Worm (Caenorhabditis elegans) whole organism, L4 larva: ENCODE data around the gene cyp-43A1.

Experiments used
- D1046.2 ChIP-seq: fragments of 200-800 bp; sonication (Bioruptor generic); IDR thresholded peaks from 2 replicates; pipeline ENCODE4 v1.3.6; 2022; ENCODE audit warnings: missing genetic modification characterization, missing compliant biosample characterization
- F10B5.3 ChIP-seq: sonication (generic microtip); optimal IDR thresholded peaks from 2 replicates; lab custom pipeline; 2016; ENCODE audit warnings: mild to moderate bottlenecking, missing genetic modification characterization, missing compliant biosample characterization
- F26F4.8 ChIP-seq: fragments of 200-800 bp; sonication (Bioruptor generic); conservative IDR thresholded peaks from 2 replicates; pipeline ENCODE4 v1.3.6; 2022; ENCODE audit warnings: missing genetic modification characterization, missing compliant biosample characterization
- F37D6.2 ChIP-seq: sonication (generic microtip); optimal IDR thresholded peaks from 2 replicates; lab custom pipeline; 2016; ENCODE audit warnings: mild to moderate bottlenecking, missing genetic modification characterization, missing compliant biosample characterization
- T20F7.1 ChIP-seq: fragments of 200-800 bp; sonication (Bioruptor generic); optimal IDR thresholded peaks from 2 replicates; lab custom pipeline; 2018; ENCODE audit warnings: mild to moderate bottlenecking, missing genetic modification characterization, missing compliant biosample characterization
- Y105C5A.15 ChIP-seq: fragments of 200-800 bp; sonication (Bioruptor generic); IDR thresholded peaks from 2 replicates; pipeline ENCODE4 v1.3.6; 2022; ENCODE audit warnings: missing genetic modification characterization, missing compliant biosample characterization
- ZK337.2 ChIP-seq: fragments of 200-800 bp; sonication (Bioruptor generic); IDR thresholded peaks from 2 replicates; pipeline ENCODE4 v1.3.6; 2022; ENCODE audit warnings: missing genetic modification reagents, missing genetic modification characterization, missing compliant biosample characterization
- aha-1 ChIP-seq: fragments of 150-350 bp; peaks from one replicate; lab custom pipeline; 2014; ENCODE audit warnings: missing biosample characterization, missing genetic modification characterization
- aly-2 ChIP-seq: sonication (generic microtip); optimal IDR thresholded peaks from 2 replicates; lab custom pipeline; 2018; ENCODE audit warnings: missing biosample characterization, missing genetic modification characterization
- attf-4 ChIP-seq: sonication (generic microtip); optimal IDR thresholded peaks from 3 replicates; lab custom pipeline; 2017; ENCODE audit warnings: missing biosample characterization, missing genetic modification characterization
- ceh-44 ChIP-seq: fragments of 200-800 bp; sonication (Bioruptor generic); IDR thresholded peaks from 2 replicates; pipeline ENCODE4 v1.3.6; 2022; ENCODE audit warnings: missing genetic modification reagents, missing genetic modification characterization, missing compliant biosample characterization
- ceh-82 ChIP-seq: sonication (generic microtip); optimal IDR thresholded peaks from 2 replicates; lab custom pipeline; 2017; ENCODE audit warnings: missing biosample characterization, missing genetic modification characterization
- ces-1 ChIP-seq: fragments of 150-350 bp; sonication (generic microtip); optimal IDR thresholded peaks from 4 replicates; lab custom pipeline; 2014; ENCODE audit warnings: missing biosample characterization, missing genetic modification reagents, missing genetic modification characterization
- daf-16 ChIP-seq, 3 experiments: sonication (generic microtip); optimal IDR thresholded peaks; 2 replicates each; lab custom pipeline; 2016 to 2017; ENCODE audit warnings: missing genetic modification characterization in 3 of 3, missing genetic modification reagents in 3 of 3, mild to moderate bottlenecking in 2 of 3, missing compliant biosample characterization in 2 of 3, missing biosample characterization in 1 of 3, moderate library complexity in 1 of 3
- daf-19 ChIP-seq: fragments of 200-800 bp; sonication (Bioruptor generic); conservative IDR thresholded peaks from 2 replicates; pipeline ENCODE4 v1.3.6; 2022; ENCODE audit warnings: missing genetic modification characterization, missing compliant biosample characterization
- dmd-9 ChIP-seq: fragments of 200-800 bp; sonication (Bioruptor generic); IDR thresholded peaks from 2 replicates; pipeline ENCODE4 v1.3.6; 2022; ENCODE audit warnings: missing genetic modification reagents, missing genetic modification characterization, missing compliant biosample characterization
- dve-1 ChIP-seq: sonication (generic microtip); optimal IDR thresholded peaks from 2 replicates; lab custom pipeline; 2017; ENCODE audit warnings: antibody characterized with exemption, mild to moderate bottlenecking, missing genetic modification characterization, missing compliant biosample characterization; ENCODE audit not compliant: insufficient read depth
- egl-43 ChIP-seq: fragments of 200-800 bp; sonication (Bioruptor generic); IDR thresholded peaks from 2 replicates; pipeline ENCODE4 v1.3.6; 2022; ENCODE audit warnings: missing genetic modification reagents, missing genetic modification characterization, missing compliant biosample characterization
- fkh-10 ChIP-seq: fragments of 150-350 bp; optimal IDR thresholded peaks from 2 replicates; lab custom pipeline; 2014; ENCODE audit warnings: missing biosample characterization, missing genetic modification reagents, missing genetic modification characterization
- fos-1 ChIP-seq: fragments of 150-350 bp; optimal IDR thresholded peaks from 2 replicates; lab custom pipeline; 2014; ENCODE audit warnings: missing biosample characterization, missing genetic modification characterization
- hlh-11 ChIP-seq: fragments of 200-800 bp; sonication (Bioruptor generic); optimal IDR thresholded peaks from 2 replicates; lab custom pipeline; 2018; ENCODE audit warnings: mild to moderate bottlenecking, missing genetic modification characterization, missing compliant biosample characterization
- hlh-30 ChIP-seq: sonication (generic microtip); optimal IDR thresholded peaks from 2 replicates; lab custom pipeline; 2017; ENCODE audit warnings: antibody characterized with exemption, mild to moderate bottlenecking, missing genetic modification characterization, missing compliant biosample characterization; ENCODE audit not compliant: insufficient read depth
- hmg-1.1 ChIP-seq: fragments of 200-800 bp; sonication (Bioruptor generic); IDR thresholded peaks from 2 replicates; pipeline ENCODE4 v1.3.6; 2022; ENCODE audit warnings: missing genetic modification reagents, missing genetic modification characterization, missing compliant biosample characterization
- lim-7 ChIP-seq: fragments of 200-800 bp; sonication (Bioruptor generic); IDR thresholded peaks from 2 replicates; pipeline ENCODE4 v1.3.6; 2022; ENCODE audit warnings: missing genetic modification characterization, missing compliant biosample characterization
- lin-1 ChIP-seq: fragments of 200-800 bp; sonication (Bioruptor generic); IDR thresholded peaks from 2 replicates; pipeline ENCODE4 v1.3.6; 2022; ENCODE audit warnings: missing genetic modification reagents, missing genetic modification characterization, missing compliant biosample characterization
- lin-13 ChIP-seq: fragments of 150-350 bp; optimal IDR thresholded peaks from 2 replicates; lab custom pipeline; 2014; ENCODE audit warnings: missing biosample characterization, missing genetic modification reagents, missing genetic modification characterization
- lin-15B ChIP-seq: fragments of 150-350 bp; sonication (generic microtip); optimal IDR thresholded peaks from 3 replicates; lab custom pipeline; 2014; ENCODE audit warnings: missing biosample characterization, missing genetic modification characterization
- lin-29 ChIP-seq: fragments of 200-800 bp; sonication (Bioruptor generic); IDR thresholded peaks from 2 replicates; pipeline ENCODE4 v1.3.6; 2022; ENCODE audit warnings: missing genetic modification reagents, missing genetic modification characterization, missing compliant biosample characterization
- lsy-2 ChIP-seq, 2 experiments: fragments of 150-350 bp in 1 of 2; sonication (generic microtip) in 1 of 2; optimal IDR thresholded peaks; 2 replicates each; lab custom pipeline; 2014 to 2017; ENCODE audit warnings: missing biosample characterization in 2 of 2, missing genetic modification characterization in 2 of 2
- madf-5 ChIP-seq, 2 experiments: fragments of 200-800 bp; sonication (Bioruptor generic); IDR thresholded peaks; 2 replicates each; pipeline ENCODE4 v1.3.6; 2022; ENCODE audit warnings: missing compliant biosample characterization in 2 of 2, missing genetic modification characterization in 2 of 2
- madf-9 ChIP-seq: fragments of 200-800 bp; sonication (Bioruptor generic); conservative IDR thresholded peaks from 2 replicates; pipeline ENCODE4 v1.3.6; 2022; ENCODE audit warnings: missing genetic modification reagents, missing genetic modification characterization, missing compliant biosample characterization
- mdt-29 ChIP-seq: fragments of 200-800 bp; sonication (Bioruptor generic); IDR thresholded peaks from 2 replicates; pipeline ENCODE4 v1.3.6; 2022; ENCODE audit warnings: missing genetic modification reagents, missing genetic modification characterization, missing compliant biosample characterization
- nhr-111 ChIP-seq: fragments of 200-800 bp; sonication (Bioruptor generic); optimal IDR thresholded peaks from 2 replicates; lab custom pipeline; 2018; ENCODE audit warnings: mild to moderate bottlenecking, missing genetic modification characterization, missing compliant biosample characterization
- nhr-25 ChIP-seq: sonication (generic microtip); optimal IDR thresholded peaks from 2 replicates; lab custom pipeline; 2017; ENCODE audit warnings: missing genetic modification characterization, mild to moderate bottlenecking, missing compliant biosample characterization, antibody characterized with exemption, moderate library complexity, borderline replicate concordance; ENCODE audit not compliant: insufficient read depth
- nhr-76 ChIP-seq: fragments of 150-350 bp; optimal IDR thresholded peaks from 2 replicates; lab custom pipeline; 2014; ENCODE audit warnings: missing biosample characterization, missing genetic modification characterization
- pha-4 ChIP-seq, 2 experiments: fragments of 150-350 bp in 1 of 2; fragments of 200-800 bp in 1 of 2; sonication (Bioruptor generic) in 1 of 2; IDR thresholded peaks in 1 of 2; optimal IDR thresholded peaks in 1 of 2; 2 replicates each; pipeline versions ENCODE4 v1.3.6 to Lab custom; 2014 to 2022; ENCODE audit warnings: missing genetic modification characterization in 2 of 2, missing genetic modification reagents in 2 of 2, missing biosample characterization in 1 of 2, missing compliant biosample characterization in 1 of 2
- pqm-1 ChIP-seq: sonication (generic microtip); optimal IDR thresholded peaks from 2 replicates; lab custom pipeline; 2017; ENCODE audit warnings: missing biosample characterization, missing genetic modification characterization
- spr-3 ChIP-seq: fragments of 200-800 bp; sonication (Bioruptor generic); optimal IDR thresholded peaks from 2 replicates; lab custom pipeline; 2018; ENCODE audit warnings: mild to moderate bottlenecking, missing genetic modification characterization, missing compliant biosample characterization
- unc-62 ChIP-seq, 3 experiments: fragments of 150-350 bp in 1 of 3; sonication (generic microtip); optimal IDR thresholded peaks in 2 of 3; peaks in 1 of 3; 1 replicate in 1 of 3; 2 replicates in 2 of 3; lab custom pipeline; 2014 to 2017; ENCODE audit warnings: missing biosample characterization in 3 of 3, missing genetic modification characterization in 3 of 3, missing genetic modification reagents in 3 of 3, missing genotype in 1 of 3
- zip-2 ChIP-seq: fragments of 150-350 bp; optimal IDR thresholded peaks from 2 replicates; lab custom pipeline; 2014; ENCODE audit warnings: missing biosample characterization, missing genetic modification characterization

Gene cyp-43A1

ce11 chrX:5709205-5709604 lies 5.1 kb upstream of the cyp-43A1 start (continued):
- TF ChIP-seq madf-9 (GFP tag; lab: Robert Waterston, UW) (peak; percentile 59; the same call in 1 of the 2 replicates), lim-7 (GFP tag; lab: Robert Waterston, UW) (peak; percentile 64), Y105C5A.15 (0 out of 2 replicates have a peak, but pooled peaks have one; percentile 46), pqm-1 (no peak), lin-29 (GFP tag; lab: Robert Waterston, UW) (no peak), lin-13 (GFP tag; lab: Kevin White, UChicago) (no peak), aly-2 (tag; lab: Kevin White, UChicago) (no peak), daf-19 (GFP tag; lab: Robert Waterston, UW) (no peak), zip-2 (tag; lab: Kevin White, UChicago) (no peak), fos-1 (no peak), egl-43 (GFP tag; lab: Robert Waterston, UW) (no peak), ceh-82 (tag; lab: Kevin White, UChicago) (no peak), T20F7.1 (no peak), hmg-1.1 (GFP tag; lab: Robert Waterston, UW) (no peak), fkh-10 (GFP tag; lab: Kevin White, UChicago) (no peak), madf-5 (GFP tag; IDR thresholded peaks at IDR 0.05; lab: Robert Waterston, UW) (0 out of 4 replicates have a peak, but pooled peaks of 1 of the 2 experiments have one; percentile 13), mdt-29 (GFP tag; lab: Robert Waterston, UW) (peak; percentile 56; the same call in 1 of the 2 replicates), dmd-9 (no peak), lin-15B (tag; lab: Kevin White, UChicago) (no peak), pha-4 (GFP tag; IDR thresholded peaks at IDR 0.05; lab: Robert Waterston, UW) (no peak), pha-4 (tag; optimal IDR thresholded peaks at IDR 0.05; lab: Kevin White, UChicago) (no peak), nhr-25 (no peak), lsy-2 (tag; optimal IDR thresholded peaks at IDR 0.05; lab: Kevin White, UChicago) (no peak), daf-16 (GFP tag; optimal IDR thresholded peaks at IDR 0.05; lab: Kevin White, UChicago) (peak in 1 of 2 experiments; percentile 37), daf-16 (tag; optimal IDR thresholded peaks at IDR 0.05; lab: Kevin White, UChicago) (peak; percentile 27), unc-62 (GFP tag; optimal IDR thresholded peaks at IDR 0.05 in 1 of 2; lab: Kevin White, UChicago) (no peak), unc-62 (tag; optimal IDR thresholded peaks at IDR 0.05; lab: Kevin White, UChicago) (no peak), F26F4.8 (GFP tag; lab: Robert Waterston, UW) (0 out of 2 replicates have a peak, but pooled peaks have one; percentile 62), spr-3 (GFP tag; lab: Kevin White, UChicago) (no peak), D1046.2 (GFP tag; lab: Robert Waterston, UW) (no peak; the same call in 1 of the 2 replicates), nhr-76 (tag; lab: Kevin White, UChicago) (no peak), aha-1 (tag; lab: Kevin White, UChicago) (peak; percentile 82), attf-4 (no peak), dve-1 (tag; lab: Kevin White, UChicago) (peak; percentile 24), F37D6.2 (tag; lab: Kevin White, UChicago) (no peak), hlh-30 (tag; lab: Kevin White, UChicago) (no peak), F10B5.3 (tag; lab: Kevin White, UChicago) (no peak), lin-1 (GFP tag; lab: Robert Waterston, UW) (no peak), hlh-11 (tag; lab: Kevin White, UChicago) (no peak), ceh-44 (peak; percentile 54; the same call in 1 of the 2 replicates)

ce11 chrX:5710637-5711036 lies 3.7 kb upstream of the cyp-43A1 start, which contains the start of gene cat-1:
cat-1 (minus strand) TSS chrX:5710737.
- no peak for TF ChIP-seq ZK337.2 (GFP tag; lab: Robert Waterston, UW)
- TF ChIP-seq nhr-111 (GFP tag; lab: Kevin White, UChicago): no peak
- no peak for TF ChIP-seq dve-1 (tag; lab: Kevin White, UChicago)
- no peak for TF ChIP-seq ces-1
